Worm (Caenorhabditis elegans) whole organism, mixed stage, embryonic: Measurements from ENCODE around the gene pmp-2.
A peak's percentile ranks its signal among the peaks of the same experiment; 100 is the strongest.
"Not testable (repeated sequence)": the region's sequence is repeated elsewhere in the genome, so short reads cannot be mapped to it uniquely, and the experiment has no call there.

Experiments used
- M03D4.4 ChIP-seq: sonication (generic microtip); optimal IDR thresholded peaks from 2 replicates; lab custom pipeline; 2017; ENCODE audit warnings: mild to moderate bottlenecking, missing genetic modification characterization, missing compliant biosample characterization
- bed-3 ChIP-seq: fragments of 200-800 bp; sonication (Bioruptor generic); optimal IDR thresholded peaks from 3 replicates; lab custom pipeline; 2018; ENCODE audit warnings: mild to moderate bottlenecking, missing genetic modification characterization, moderate library complexity, missing compliant biosample characterization
- blmp-1 ChIP-seq: fragments of 150-350 bp; optimal IDR thresholded peaks from 2 replicates; lab custom pipeline; 2014; ENCODE audit warnings: missing biosample characterization, missing genetic modification characterization
- ceh-39 ChIP-seq: fragments of 150-350 bp; optimal IDR thresholded peaks from 2 replicates; lab custom pipeline; 2014; ENCODE audit warnings: missing biosample characterization, missing genetic modification characterization
- ceh-43 ChIP-seq: fragments of 200-800 bp; sonication (Bioruptor generic); optimal IDR thresholded peaks from 2 replicates; lab custom pipeline; 2018; ENCODE audit warnings: mild to moderate bottlenecking, missing genetic modification characterization, moderate library complexity, missing compliant biosample characterization
- ceh-83 ChIP-seq: fragments of 200-800 bp; sonication (Bioruptor generic); optimal IDR thresholded peaks from 2 replicates; lab custom pipeline; 2018; ENCODE audit warnings: mild to moderate bottlenecking, missing genetic modification characterization, missing compliant biosample characterization
- ces-1 ChIP-seq: fragments of 150-350 bp; optimal IDR thresholded peaks from 2 replicates; lab custom pipeline; 2014; ENCODE audit warnings: missing biosample characterization, missing genetic modification reagents, missing genetic modification characterization
- cnd-1 ChIP-seq: fragments of 200-800 bp; sonication (Bioruptor generic); optimal IDR thresholded peaks from 2 replicates; lab custom pipeline; 2018; ENCODE audit warnings: mild to moderate bottlenecking, missing genetic modification characterization, missing compliant biosample characterization
- drap-1 ChIP-seq: fragments of 200-800 bp; sonication (Bioruptor generic); optimal IDR thresholded peaks from 3 replicates; lab custom pipeline; 2018; ENCODE audit warnings: mild to moderate bottlenecking, missing genetic modification characterization, missing compliant biosample characterization
- elt-3 ChIP-seq: fragments of 150-350 bp; optimal IDR thresholded peaks from 2 replicates; lab custom pipeline; 2014; ENCODE audit warnings: missing biosample characterization, missing genetic modification characterization
- flh-1 ChIP-seq: fragments of 200-800 bp; sonication (Bioruptor generic); optimal IDR thresholded peaks from 2 replicates; lab custom pipeline; 2018; ENCODE audit warnings: mild to moderate bottlenecking, missing genetic modification characterization, moderate library complexity, missing compliant biosample characterization
- ham-2 ChIP-seq: fragments of 200-800 bp; sonication (Bioruptor generic); optimal IDR thresholded peaks from 2 replicates; lab custom pipeline; 2018; ENCODE audit warnings: mild to moderate bottlenecking, missing genetic modification characterization, missing compliant biosample characterization
- hlh-1 ChIP-seq: fragments of 150-350 bp; optimal IDR thresholded peaks from 2 replicates; lab custom pipeline; 2014; ENCODE audit warnings: missing biosample characterization, missing genetic modification reagents, missing genetic modification characterization
- lin-13 ChIP-seq: fragments of 150-350 bp; optimal IDR thresholded peaks from 2 replicates; lab custom pipeline; 2014; ENCODE audit warnings: missing biosample characterization, missing genetic modification characterization
- lin-32 ChIP-seq: fragments of 200-800 bp; sonication (Bioruptor generic); optimal IDR thresholded peaks from 2 replicates; lab custom pipeline; 2018; ENCODE audit warnings: mild to moderate bottlenecking, missing genetic modification characterization, missing compliant biosample characterization
- lsy-2 ChIP-seq: fragments of 150-350 bp; optimal IDR thresholded peaks from 2 replicates; lab custom pipeline; 2014; ENCODE audit warnings: missing biosample characterization, missing genetic modification characterization
- mab-5 ChIP-seq: fragments of 150-350 bp; optimal IDR thresholded peaks from 2 replicates; lab custom pipeline; 2014; ENCODE audit warnings: missing biosample characterization, missing genetic modification characterization
- mep-1 ChIP-seq: fragments of 150-350 bp; optimal IDR thresholded peaks from 2 replicates; lab custom pipeline; 2017; ENCODE audit warnings: missing biosample characterization, missing genetic modification reagents, missing genetic modification characterization, inconsistent platforms
- mls-2 ChIP-seq: sonication (generic microtip); optimal IDR thresholded peaks from 2 replicates; lab custom pipeline; 2016; ENCODE audit warnings: mild to moderate bottlenecking, missing genetic modification characterization, moderate library complexity, missing compliant biosample characterization
- nhr-12 ChIP-seq: fragments of 150-350 bp; optimal IDR thresholded peaks from 2 replicates; lab custom pipeline; 2014; ENCODE audit warnings: missing biosample characterization, missing genetic modification characterization
- nhr-2 ChIP-seq: fragments of 150-350 bp; optimal IDR thresholded peaks from 2 replicates; lab custom pipeline; 2014; ENCODE audit warnings: missing biosample characterization, missing genetic modification characterization
- nhr-237 ChIP-seq: fragments of 150-350 bp; optimal IDR thresholded peaks from 2 replicates; lab custom pipeline; 2014; ENCODE audit warnings: missing biosample characterization, missing genetic modification characterization
- nhr-28 ChIP-seq: fragments of 150-350 bp; optimal IDR thresholded peaks from 2 replicates; lab custom pipeline; 2014; ENCODE audit warnings: missing biosample characterization, missing genetic modification characterization
- nhr-76 ChIP-seq: sonication (generic microtip); optimal IDR thresholded peaks from 2 replicates; lab custom pipeline; 2017; ENCODE audit warnings: missing biosample characterization, missing genetic modification characterization
- pha-4 ChIP-seq: fragments of 150-350 bp; optimal IDR thresholded peaks from 2 replicates; lab custom pipeline; 2018; ENCODE audit warnings: missing biosample characterization, missing genetic modification reagents, missing genetic modification characterization
- sem-2 ChIP-seq: fragments of 200-800 bp; sonication (Bioruptor generic); optimal IDR thresholded peaks from 2 replicates; lab custom pipeline; 2018; ENCODE audit warnings: mild to moderate bottlenecking, missing genetic modification characterization, missing compliant biosample characterization
- snpc-4 ChIP-seq: fragments of 150-350 bp; optimal IDR thresholded peaks from 2 replicates; lab custom pipeline; 2014; ENCODE audit warnings: missing biosample characterization, missing genetic modification characterization
- sptf-1 ChIP-seq: sonication (generic microtip); optimal IDR thresholded peaks from 2 replicates; lab custom pipeline; 2017; ENCODE audit warnings: mild to moderate bottlenecking, missing genetic modification characterization, moderate library complexity, missing compliant biosample characterization
- tbx-8 ChIP-seq: fragments of 200-800 bp; sonication (Bioruptor generic); optimal IDR thresholded peaks from 2 replicates; lab custom pipeline; 2018; ENCODE audit warnings: mild to moderate bottlenecking, missing genetic modification characterization, moderate library complexity, missing compliant biosample characterization
- unc-120 ChIP-seq: sonication (generic microtip); optimal IDR thresholded peaks from 2 replicates; lab custom pipeline; 2017; ENCODE audit warnings: missing genetic modification characterization, missing compliant biosample characterization; ENCODE audit not compliant: poor library complexity, severe bottlenecking
- unc-39 ChIP-seq: fragments of 150-350 bp; optimal IDR thresholded peaks from 2 replicates; lab custom pipeline; 2014; ENCODE audit warnings: missing biosample characterization, missing genetic modification characterization
- unc-62 ChIP-seq: fragments of 150-350 bp; optimal IDR thresholded peaks from 2 replicates; lab custom pipeline; 2014; ENCODE audit warnings: missing biosample characterization, missing genetic modification reagents, missing genetic modification characterization
- zip-8 ChIP-seq: fragments of 150-350 bp; optimal IDR thresholded peaks from 2 replicates; lab custom pipeline; 2014; ENCODE audit warnings: missing biosample characterization, missing genetic modification characterization

The pmp-2 gene

DNA sequence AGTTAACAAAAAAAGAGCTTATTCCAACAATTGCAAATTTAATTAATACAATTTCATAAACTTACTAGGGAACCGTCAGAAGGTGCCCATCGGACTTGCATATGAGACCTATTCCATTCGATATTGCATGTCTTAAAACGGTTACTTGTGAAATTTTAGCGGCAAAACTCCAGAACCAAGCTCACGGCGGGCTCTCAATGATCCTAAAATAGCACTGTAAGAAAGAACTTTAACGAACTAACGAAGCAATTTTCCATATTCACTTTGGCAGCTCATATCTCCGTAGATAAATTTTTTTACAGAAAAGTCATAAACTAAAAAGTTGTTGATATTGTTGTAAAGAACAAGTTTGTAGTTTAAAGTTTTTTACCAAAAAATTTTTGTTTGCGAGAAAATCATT, 20.1 kb upstream of the pmp-2 start, which contains the start of gene B0252.3:
Gene B0252.3 (minus strand): TSS at position 101 of the 400 bp plus-strand sequence.
- not testable (repeated sequence) for TF ChIP-seq unc-39 (tag; lab: Kevin White, UChicago); drap-1 (GFP tag; lab: Kevin White, UChicago); ham-2

DNA sequence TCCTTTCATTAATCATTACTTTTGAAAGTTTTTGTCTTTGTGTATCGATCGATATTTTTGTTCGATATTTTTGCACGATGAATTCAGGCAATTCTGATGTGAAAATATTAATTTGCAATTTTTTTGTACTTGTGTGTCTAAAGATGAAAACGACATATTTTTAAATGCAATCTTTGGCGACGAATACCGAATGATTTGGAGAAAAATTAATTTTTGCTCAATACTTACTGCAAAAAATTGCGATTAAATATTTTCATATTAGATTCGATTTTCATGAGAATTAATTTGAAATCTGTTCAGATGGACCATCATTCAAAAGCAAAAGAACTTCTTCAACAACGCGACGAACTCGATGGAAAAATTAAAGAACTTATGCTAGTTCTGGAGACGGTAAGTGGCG, 14.2 kb upstream of the pmp-2 start, which contains the start of gene psmd-9:
Gene psmd-9 (plus strand): TSS at position 301 of the 400 bp plus-strand sequence.
- TF ChIP-seq unc-120 (tag; lab: Kevin White, UChicago) (no peak), sptf-1 (no peak), lsy-2 (tag; lab: Kevin White, UChicago) (no peak), ceh-39 (no peak), ces-1 (GFP tag; lab: Kevin White, UChicago) (no peak), nhr-12 (tag; lab: Kevin White, UChicago) (no peak), unc-62 (GFP tag; lab: Kevin White, UChicago) (no peak), mls-2 (tag; lab: Kevin White, UChicago) (no peak), snpc-4 (tag; lab: Kevin White, UChicago) (no peak), zip-8 (no peak), nhr-28 (tag; lab: Kevin White, UChicago) (no peak), cnd-1 (no peak), sem-2 (no peak), flh-1 (GFP tag; lab: Kevin White, UChicago) (no peak), nhr-76 (no peak), hlh-1 (tag; lab: Kevin White, UChicago) (no peak), ceh-83 (GFP tag; lab: Kevin White, UChicago) (no peak), drap-1 (GFP tag; lab: Kevin White, UChicago) (no peak)

DNA sequence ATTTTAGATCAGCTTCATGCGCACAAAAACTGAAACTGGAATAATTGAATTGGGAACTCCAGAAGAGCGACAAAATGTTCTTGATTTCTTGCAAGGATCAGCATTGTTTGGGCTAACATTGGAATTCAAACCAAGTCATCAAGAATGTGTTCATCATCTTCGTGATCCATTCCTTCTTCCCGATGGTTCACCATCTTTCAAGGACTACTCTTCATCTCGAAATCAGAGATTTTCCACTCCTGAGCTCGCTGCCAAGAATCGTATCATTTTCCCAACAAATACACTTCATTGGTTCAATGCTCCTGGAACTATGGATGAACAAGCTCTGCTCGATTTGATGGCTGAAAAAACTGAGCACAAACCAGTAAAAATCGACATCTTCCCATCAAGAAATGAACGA, 13.1 kb upstream of the pmp-2 start:
- TF ChIP-seq unc-39 (tag; lab: Kevin White, UChicago) (no peak), ceh-39 (no peak), lin-32 (GFP tag; lab: Kevin White, UChicago) (no peak), nhr-28 (tag; lab: Kevin White, UChicago) (no peak)

DNA sequence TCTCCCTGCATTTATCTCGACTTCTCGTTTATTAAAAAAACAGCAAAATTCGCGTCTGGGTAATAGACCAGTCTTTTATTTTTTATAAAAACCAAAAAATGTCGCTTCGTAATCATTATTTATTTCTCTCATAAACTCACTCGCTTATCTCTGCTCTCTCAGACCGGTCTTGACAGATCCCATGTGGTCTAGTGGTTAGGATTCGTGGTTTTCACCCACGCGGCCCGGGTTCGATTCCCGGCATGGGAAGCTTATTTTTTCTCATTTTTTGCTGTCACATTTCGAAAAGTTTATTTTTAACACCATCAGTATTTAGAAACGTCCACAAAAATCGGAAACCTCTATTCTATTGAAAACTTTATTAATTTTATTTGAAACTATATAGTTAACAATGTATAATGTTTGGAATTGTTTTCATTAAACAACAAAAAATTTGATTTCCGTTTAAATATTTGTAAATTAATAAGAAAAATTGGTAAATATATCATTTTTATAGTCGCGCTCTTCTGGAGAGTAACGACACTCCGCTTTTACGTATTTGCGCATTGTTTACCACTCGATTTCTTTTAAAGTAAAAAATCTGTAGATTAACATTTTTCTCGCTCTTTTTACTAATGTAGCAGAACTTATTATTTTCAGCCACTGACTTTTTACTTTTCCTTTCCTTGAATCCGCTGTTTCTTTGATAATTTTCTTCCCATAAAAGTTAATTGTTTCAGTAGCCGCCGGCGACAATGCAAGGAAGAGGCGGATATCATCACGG, 10.6 kb upstream of the pmp-2 start, which contains the start of gene hrpl-1:
Gene hrpl-1 (plus strand): TSS at position 713 of the 763 bp plus-strand sequence.
- TF ChIP-seq mep-1 (no peak), nhr-12 (tag; lab: Kevin White, UChicago) (no peak), ceh-83 (GFP tag; lab: Kevin White, UChicago) (peak; percentile 62), tbx-8 (GFP tag; lab: Kevin White, UChicago) (peak; percentile 28), lin-13 (tag; lab: Kevin White, UChicago) (no peak), cnd-1 (peak; percentile 59), nhr-237 (tag; lab: Kevin White, UChicago) (no peak), flh-1 (GFP tag; lab: Kevin White, UChicago) (no peak), drap-1 (GFP tag; lab: Kevin White, UChicago) (no peak), unc-39 (tag; lab: Kevin White, UChicago) (no peak), ces-1 (GFP tag; lab: Kevin White, UChicago) (no peak), unc-120 (tag; lab: Kevin White, UChicago) (no peak), nhr-28 (tag; lab: Kevin White, UChicago) (no peak), zip-8 (no peak), blmp-1 (no peak), M03D4.4 (tag; lab: Kevin White, UChicago) (peak; percentile 73), bed-3 (GFP tag; lab: Kevin White, UChicago) (peak; percentile 11), sptf-1 (peak; percentile 76), lsy-2 (tag; lab: Kevin White, UChicago) (peak; percentile 26), hlh-1 (tag; lab: Kevin White, UChicago) (no peak), lin-32 (GFP tag; lab: Kevin White, UChicago) (peak; percentile 14), ham-2 (no peak), sem-2 (peak; percentile 52)

DNA sequence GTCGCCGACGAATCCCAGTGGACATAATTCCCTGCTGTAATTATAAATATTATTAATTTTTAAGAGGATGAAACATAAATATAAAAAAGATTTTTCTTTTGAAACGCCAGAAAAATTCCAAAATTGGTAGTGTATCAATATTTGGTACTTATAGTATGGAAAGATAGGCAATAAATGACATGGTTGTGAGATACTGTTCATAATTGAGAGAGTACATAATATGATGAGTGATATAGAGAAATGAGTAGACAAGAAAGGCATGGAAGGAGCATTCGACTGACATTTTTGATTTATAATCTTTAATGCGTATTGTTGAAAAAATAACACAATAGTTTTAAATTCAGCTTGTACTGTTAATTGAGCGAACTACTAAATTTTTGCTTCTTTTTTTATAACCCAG, 9.9 kb upstream of the pmp-2 start, which contains the start of gene C44B7.11:
Gene C44B7.11 (minus strand): TSS at position 34 of the 400 bp plus-strand sequence.
- TF ChIP-seq lsy-2 (tag; lab: Kevin White, UChicago) (no peak), M03D4.4 (tag; lab: Kevin White, UChicago) (no peak), ceh-43 (GFP tag; lab: Kevin White, UChicago) (no peak), mls-2 (tag; lab: Kevin White, UChicago) (no peak), unc-39 (tag; lab: Kevin White, UChicago) (no peak), sptf-1 (no peak), elt-3 (tag; lab: Kevin White, UChicago) (no peak), nhr-2 (tag; lab: Kevin White, UChicago) (no peak), tbx-8 (GFP tag; lab: Kevin White, UChicago) (no peak), nhr-237 (tag; lab: Kevin White, UChicago) (no peak), nhr-28 (tag; lab: Kevin White, UChicago) (no peak), mab-5 (tag; lab: Kevin White, UChicago) (no peak), pha-4 (tag; lab: Kevin White, UChicago) (no peak), mep-1 (no peak)
